Fruit fly (Drosophila melanogaster): ENCODE measurements around the gene pod1.

DNA sequence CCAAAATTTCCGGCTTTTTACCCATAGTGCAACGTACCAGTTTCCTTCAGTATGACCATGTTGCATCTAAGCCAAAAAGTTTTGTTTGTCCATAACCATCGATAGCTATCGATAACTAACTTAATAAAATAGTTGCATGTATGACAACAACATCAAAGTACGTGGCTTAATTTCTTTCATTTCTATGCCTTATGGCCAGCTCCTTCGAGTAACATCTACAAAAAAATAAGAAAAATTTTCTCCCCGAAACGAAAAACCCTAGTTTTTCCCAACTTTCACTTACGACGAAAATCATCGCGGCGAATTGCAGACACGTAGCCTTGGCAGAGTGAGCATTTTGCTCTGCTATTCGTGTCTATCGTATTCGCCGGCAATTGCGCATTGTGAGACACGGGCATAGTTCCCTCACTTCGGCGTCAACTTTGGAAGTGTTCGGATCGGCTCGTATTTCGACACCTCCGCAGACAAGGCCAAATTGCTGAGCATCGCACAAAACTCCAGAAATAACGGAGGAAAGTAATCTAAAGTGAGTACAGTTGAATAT, 47.2 kb upstream of the pod1 start, which contains the start of gene sov:
- TF ChIP-seq CG8478 (optimal IDR thresholded peaks at IDR 0.05), result no peak
- TF ChIP-seq Dll (optimal IDR thresholded peaks at IDR 0.05), result no peak
- TF ChIP-seq EcR (GFP tag; optimal IDR thresholded peaks at IDR 0.05), result no peak
- TF ChIP-seq usp (GFP tag; optimal IDR thresholded peaks at IDR 0.05), result no peak
- TF ChIP-seq psq (optimal IDR thresholded peaks at IDR 0.05), result no peak
- TF ChIP-seq pan (optimal IDR thresholded peaks at IDR 0.05), result no peak
